Fruit fly (Drosophila melanogaster): Measurements from ENCODE around the gene Spn38F.

The Spn38F gene

DNA sequence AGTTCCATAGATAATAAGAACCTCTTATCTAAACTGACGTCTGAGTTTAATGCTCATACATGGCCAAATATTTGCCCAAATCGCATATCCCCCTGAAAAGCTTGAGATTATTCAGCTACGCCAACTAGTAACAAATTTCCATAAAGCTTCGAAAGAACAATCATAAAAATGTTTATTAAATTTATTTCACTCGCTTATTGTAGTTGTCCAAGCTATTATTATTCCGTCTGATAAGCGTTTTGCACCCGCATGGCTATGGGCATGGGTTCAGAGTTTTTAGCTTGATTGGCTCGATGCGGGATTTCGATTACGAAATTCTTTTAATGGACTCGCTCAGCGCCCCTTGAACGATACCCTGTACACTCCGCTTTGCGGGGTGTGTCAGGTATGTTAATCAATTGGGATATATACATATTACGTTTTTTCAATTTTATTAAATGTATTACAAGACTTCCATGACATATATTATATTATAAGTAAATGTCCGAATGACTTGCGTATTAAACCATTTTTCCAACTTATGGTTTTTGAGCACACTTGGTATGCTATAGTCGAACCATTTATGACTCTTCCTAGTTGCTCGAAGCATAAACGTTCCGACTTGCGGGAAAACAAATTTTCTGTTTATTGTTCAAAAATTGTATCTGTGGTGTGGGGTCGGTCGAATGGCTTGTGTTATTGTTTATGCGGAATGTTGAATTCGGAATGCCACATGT, 32.0 kb downstream of the Spn38F start:
- TF ChIP-seq Myc (optimal IDR thresholded peaks at IDR 0.05) (no peak), psq (optimal IDR thresholded peaks at IDR 0.05) (no peak), Sin3A (optimal IDR thresholded peaks at IDR 0.05) (no peak), ttk (optimal IDR thresholded peaks at IDR 0.05) (no peak), h (optimal IDR thresholded peaks at IDR 0.05) (no peak), insv (optimal IDR thresholded peaks at IDR 0.05) (no peak)

DNA sequence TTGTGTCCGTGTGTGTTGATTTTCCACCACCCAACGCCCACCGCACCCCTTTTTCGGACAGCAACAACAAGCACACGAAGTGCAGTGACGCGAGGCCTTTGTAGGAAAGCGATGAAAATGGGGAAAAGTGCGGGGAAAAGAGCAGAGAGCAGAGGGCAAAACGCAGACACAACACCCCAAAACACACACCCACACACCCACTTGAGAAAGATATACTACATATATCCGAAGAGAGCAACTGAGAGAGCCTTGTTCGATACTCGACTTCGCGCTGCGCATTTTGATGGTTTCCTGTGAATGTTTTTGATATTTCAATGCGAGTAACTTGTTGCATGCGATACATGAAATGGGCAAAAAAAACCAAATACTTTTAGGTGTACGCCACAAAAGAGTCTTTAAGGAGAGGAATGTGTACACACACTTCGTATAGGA, 34.0 kb downstream of the Spn38F start:
- TF ChIP-seq psq (optimal IDR thresholded peaks at IDR 0.05) (no peak), ttk (optimal IDR thresholded peaks at IDR 0.05) (no peak), h (optimal IDR thresholded peaks at IDR 0.05) (no peak), Sin3A (optimal IDR thresholded peaks at IDR 0.05) (no peak), insv (optimal IDR thresholded peaks at IDR 0.05) (no peak), Myc (optimal IDR thresholded peaks at IDR 0.05) (no peak)

DNA sequence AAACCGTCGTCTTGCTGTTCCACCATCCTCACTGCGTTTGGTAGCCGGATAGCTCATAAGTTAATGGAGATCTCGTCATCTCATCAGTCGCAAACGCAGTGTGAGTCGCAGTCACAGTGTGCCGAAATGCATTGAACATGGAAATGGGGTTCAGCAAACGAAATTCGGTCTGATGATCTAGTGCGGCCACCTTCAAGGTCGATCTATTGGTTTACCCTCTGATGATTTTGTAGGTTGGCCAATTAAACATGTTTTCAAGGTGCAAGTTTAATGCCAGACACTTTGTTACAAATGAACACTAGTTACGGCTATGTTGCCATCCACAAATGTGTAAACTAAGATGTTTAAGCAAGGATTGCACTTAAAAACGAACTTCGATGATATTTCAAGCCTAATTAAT, 34.9 kb downstream of the Spn38F start:
- TF ChIP-seq h (optimal IDR thresholded peaks at IDR 0.05) (no peak), Sin3A (optimal IDR thresholded peaks at IDR 0.05) (no peak), psq (optimal IDR thresholded peaks at IDR 0.05) (no peak), insv (optimal IDR thresholded peaks at IDR 0.05) (no peak), ttk (optimal IDR thresholded peaks at IDR 0.05) (no peak), Myc (optimal IDR thresholded peaks at IDR 0.05) (no peak)

DNA sequence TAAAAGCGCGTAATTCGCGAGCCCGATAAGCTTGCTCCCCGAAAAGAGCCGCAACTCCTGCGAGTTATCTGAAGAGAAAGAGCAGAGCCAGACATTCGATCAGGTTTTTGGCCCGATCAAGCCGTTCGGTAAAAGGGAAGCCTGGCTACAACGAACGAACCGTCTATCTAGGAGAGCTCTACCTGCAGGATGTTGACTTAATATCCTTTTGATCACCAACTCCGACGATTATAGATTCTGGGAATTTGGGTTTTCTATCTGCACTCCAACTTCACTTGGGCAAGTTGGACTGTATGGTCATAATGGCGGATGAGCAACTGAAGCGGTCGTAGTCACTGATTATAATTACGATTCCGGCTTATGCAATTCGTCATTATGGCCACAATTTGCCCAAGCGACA, 35.6 kb downstream of the Spn38F start:
- TF ChIP-seq h (optimal IDR thresholded peaks at IDR 0.05): no peak
- no peak for TF ChIP-seq ttk (optimal IDR thresholded peaks at IDR 0.05)
- no peak for TF ChIP-seq insv (optimal IDR thresholded peaks at IDR 0.05)
- TF ChIP-seq Sin3A (optimal IDR thresholded peaks at IDR 0.05): no peak
- TF ChIP-seq psq (optimal IDR thresholded peaks at IDR 0.05): no peak
- no peak for TF ChIP-seq Myc (optimal IDR thresholded peaks at IDR 0.05)

DNA sequence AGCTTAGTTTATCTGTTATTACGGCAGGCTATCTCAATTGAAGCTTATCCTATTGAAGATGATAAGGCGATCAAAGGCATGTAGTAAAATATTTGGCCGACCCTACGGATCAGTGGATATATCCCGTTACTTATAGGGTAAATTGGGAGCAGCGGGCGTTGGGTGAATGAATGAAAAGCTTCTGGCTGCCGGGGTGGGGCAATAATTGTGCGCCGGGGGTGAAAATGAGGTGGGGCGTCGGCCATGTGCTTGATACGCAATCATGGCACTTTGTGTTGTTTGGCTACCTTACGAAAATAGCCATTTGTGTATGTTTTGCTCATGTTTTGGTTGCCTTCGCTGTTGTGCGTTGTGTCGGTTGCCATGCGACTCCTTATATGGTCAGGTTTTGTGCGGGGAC, 36.0 kb downstream of the Spn38F start:
- no peak for TF ChIP-seq Myc (optimal IDR thresholded peaks at IDR 0.05)
- no peak for TF ChIP-seq insv (optimal IDR thresholded peaks at IDR 0.05)
- TF ChIP-seq psq (optimal IDR thresholded peaks at IDR 0.05): no peak
- no peak for TF ChIP-seq h (optimal IDR thresholded peaks at IDR 0.05)
- no peak for TF ChIP-seq ttk (optimal IDR thresholded peaks at IDR 0.05)
- no peak for TF ChIP-seq Sin3A (optimal IDR thresholded peaks at IDR 0.05)

DNA sequence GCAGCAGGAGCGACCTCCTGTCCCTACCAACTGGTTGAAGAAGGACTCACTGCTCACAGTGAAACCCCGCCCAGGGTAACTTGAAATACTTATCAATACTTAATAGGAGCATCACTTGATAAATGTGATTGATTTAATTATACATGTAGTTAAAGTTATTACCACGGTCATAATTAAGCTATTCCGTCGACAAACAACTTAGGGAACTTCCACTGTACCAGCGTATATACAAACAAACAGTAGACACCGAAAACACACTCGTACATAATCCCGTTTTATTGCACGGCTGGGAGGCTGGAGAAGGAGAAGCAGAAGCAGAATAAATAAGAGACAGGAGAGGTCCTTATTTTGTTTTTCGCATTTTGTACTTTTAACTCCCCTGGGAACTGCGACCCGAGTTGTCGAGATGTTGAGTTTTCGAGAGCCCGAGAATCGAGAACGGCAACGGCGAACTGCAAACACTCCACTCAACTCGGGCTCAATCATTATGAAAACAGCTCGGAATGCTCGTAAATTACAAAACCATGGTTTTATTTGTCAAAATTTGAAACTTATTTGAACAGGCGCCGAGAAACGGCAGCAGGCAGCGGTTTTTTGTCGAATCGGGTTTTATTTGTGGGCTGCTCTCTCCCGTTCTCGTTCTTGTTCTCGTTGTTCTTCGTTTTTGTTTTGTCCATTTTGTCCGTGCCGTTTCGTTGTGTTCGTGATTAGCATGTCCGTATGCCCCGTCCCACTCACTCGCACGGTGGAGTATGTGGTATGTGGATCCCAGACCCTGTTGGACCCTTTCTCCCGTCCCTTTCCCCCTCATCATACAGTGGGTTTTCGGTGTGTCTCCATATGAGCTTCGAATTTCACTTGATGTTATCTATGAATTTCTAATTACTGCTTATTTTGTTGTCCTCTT, 37.5 kb downstream of the Spn38F start:
- peak; percentile 42 for TF ChIP-seq psq (optimal IDR thresholded peaks at IDR 0.05)
- TF ChIP-seq Myc (optimal IDR thresholded peaks at IDR 0.05): no peak

DNA sequence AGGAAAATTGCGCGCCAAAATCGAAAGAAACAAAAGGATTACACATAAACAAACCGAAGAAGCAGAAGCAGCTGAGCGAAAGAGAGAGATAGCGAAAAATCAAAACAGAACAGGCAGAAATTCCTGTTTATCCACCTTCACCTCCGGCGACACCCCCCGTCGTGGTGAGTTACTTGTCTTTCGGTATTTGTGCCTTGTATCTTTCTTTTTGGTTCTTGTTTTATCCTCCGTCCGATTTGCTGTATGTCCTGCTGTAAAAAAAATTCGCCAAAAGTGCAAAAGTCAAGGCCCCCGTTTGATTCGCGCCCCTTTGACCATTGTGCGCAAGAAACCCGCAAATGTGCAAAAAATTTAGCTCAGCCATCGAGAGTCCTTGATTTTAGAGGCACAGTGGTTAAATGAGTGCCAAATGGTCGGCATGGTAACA, 39.4 kb downstream of the Spn38F start:
- no peak for TF ChIP-seq Myc (optimal IDR thresholded peaks at IDR 0.05)
- no peak for TF ChIP-seq h (optimal IDR thresholded peaks at IDR 0.05)
- TF ChIP-seq ttk (optimal IDR thresholded peaks at IDR 0.05): no peak
- no peak for TF ChIP-seq psq (optimal IDR thresholded peaks at IDR 0.05)
- TF ChIP-seq Sin3A (optimal IDR thresholded peaks at IDR 0.05): no peak

DNA sequence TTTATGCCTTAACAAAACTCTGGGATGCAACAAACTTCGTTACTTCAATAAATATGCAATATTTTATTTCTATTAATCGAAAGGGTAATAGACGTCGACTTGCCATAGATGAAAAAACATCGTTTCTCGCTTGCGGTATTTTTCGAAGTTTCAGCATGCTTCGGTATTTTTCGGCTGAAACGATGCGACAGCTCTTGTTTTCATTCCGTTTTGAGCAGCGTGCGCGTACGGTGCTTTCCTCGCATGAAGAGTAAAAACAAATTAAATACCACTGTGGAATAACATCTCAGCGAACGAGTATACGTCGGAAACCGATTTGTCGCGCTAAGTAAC, 40.3 kb downstream of the Spn38F start, which contains the start of gene CG9328:
CG9328 (plus strand) TSS at position 201 of the 333 bp plus-strand sequence.
- TF ChIP-seq Myc (optimal IDR thresholded peaks at IDR 0.05): no peak
- TF ChIP-seq h (optimal IDR thresholded peaks at IDR 0.05): no peak
- TF ChIP-seq Sin3A (optimal IDR thresholded peaks at IDR 0.05): no peak
- TF ChIP-seq psq (optimal IDR thresholded peaks at IDR 0.05): no peak
- no peak for TF ChIP-seq ttk (optimal IDR thresholded peaks at IDR 0.05)
- no peak for TF ChIP-seq insv (optimal IDR thresholded peaks at IDR 0.05)

DNA sequence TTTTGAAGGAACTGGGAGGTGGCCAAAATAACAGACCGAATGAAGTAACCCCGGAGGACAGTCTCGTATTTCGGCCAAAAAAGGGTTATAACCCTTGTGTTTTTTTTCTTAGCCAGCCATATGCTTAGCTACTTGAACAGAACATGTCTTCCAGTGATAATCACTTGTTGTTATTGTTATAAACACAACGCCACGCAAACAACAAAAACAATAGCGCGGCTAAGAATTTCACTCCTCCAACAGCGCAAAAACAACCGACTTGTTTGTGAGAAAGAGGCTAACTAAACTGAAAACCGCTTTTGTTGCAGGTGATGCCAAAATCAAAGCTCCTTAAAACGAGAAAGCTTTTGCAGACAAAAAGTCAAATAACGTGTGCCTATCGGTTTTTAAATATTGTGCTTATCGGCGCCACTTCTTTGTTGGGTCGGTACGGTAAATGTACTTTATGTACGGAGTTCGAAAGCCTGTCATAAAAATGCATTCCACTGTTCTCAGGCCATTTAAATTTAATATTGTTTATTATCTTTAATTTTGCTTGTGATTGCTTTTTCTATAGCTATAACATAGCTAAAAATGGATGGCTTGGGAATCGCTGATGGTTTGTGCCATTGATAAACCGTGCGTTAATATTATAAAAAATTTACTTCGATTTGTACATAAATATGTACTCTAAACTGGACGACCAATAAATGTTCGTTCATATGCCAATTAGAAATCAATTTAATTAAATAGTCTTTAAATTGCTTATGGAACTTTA, 40.8 kb downstream of the Spn38F start, which contains the start of gene vari:
vari (minus strand) TSS at position 285 of the 757 bp plus-strand sequence.
- TF ChIP-seq psq (optimal IDR thresholded peaks at IDR 0.05) (no peak), Sin3A (optimal IDR thresholded peaks at IDR 0.05) (no peak), h (optimal IDR thresholded peaks at IDR 0.05) (no peak), ttk (optimal IDR thresholded peaks at IDR 0.05) (no peak), insv (optimal IDR thresholded peaks at IDR 0.05) (no peak), Myc (optimal IDR thresholded peaks at IDR 0.05) (no peak)

DNA sequence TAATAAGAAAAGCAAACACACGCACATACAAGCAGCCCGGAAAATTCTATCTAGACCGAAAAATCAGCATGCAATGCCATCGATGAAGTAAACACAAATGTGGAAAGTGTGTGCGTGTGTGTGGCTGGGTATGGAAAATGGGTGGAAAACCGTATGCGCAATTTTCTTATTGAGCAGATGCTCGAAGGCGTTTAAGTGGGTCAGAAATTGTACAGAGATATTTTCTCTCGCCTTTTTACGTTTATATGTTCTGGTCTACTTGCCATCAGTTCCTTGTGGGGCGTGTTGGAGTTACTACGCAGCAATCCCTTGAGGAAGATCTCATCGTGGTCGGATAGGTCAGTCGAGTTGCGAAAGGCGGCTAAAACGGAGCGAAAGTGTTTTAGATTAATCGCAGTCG, 42.0 kb downstream of the Spn38F start:
- no peak for TF ChIP-seq insv (optimal IDR thresholded peaks at IDR 0.05)
- no peak for TF ChIP-seq Sin3A (optimal IDR thresholded peaks at IDR 0.05)
- TF ChIP-seq h (optimal IDR thresholded peaks at IDR 0.05): no peak
- no peak for TF ChIP-seq ttk (optimal IDR thresholded peaks at IDR 0.05)
- no peak for TF ChIP-seq psq (optimal IDR thresholded peaks at IDR 0.05)
- no peak for TF ChIP-seq Myc (optimal IDR thresholded peaks at IDR 0.05)

DNA sequence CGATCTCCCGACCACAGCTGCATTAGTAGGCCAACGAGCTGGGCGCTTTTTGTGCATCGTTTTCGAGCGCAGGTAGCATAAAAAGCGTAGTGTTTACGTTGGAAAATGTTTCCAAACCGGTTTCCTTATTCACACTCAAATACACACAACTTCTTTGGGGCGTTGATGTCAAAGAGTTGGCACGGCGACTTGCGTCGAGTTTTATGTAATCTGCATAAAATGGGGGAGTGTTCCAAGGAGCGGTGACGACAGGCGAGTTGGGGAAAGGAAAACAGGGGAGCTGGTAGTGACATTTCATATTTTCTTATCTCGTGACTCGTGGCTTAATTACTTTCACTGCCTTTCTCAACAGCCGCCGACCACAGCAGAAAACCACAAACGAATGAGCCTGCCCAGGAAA, 43.1 kb downstream of the Spn38F start:
- no peak for TF ChIP-seq Sin3A (optimal IDR thresholded peaks at IDR 0.05)
- no peak for TF ChIP-seq insv (optimal IDR thresholded peaks at IDR 0.05)
- TF ChIP-seq psq (optimal IDR thresholded peaks at IDR 0.05): no peak
- no peak for TF ChIP-seq ttk (optimal IDR thresholded peaks at IDR 0.05)

DNA sequence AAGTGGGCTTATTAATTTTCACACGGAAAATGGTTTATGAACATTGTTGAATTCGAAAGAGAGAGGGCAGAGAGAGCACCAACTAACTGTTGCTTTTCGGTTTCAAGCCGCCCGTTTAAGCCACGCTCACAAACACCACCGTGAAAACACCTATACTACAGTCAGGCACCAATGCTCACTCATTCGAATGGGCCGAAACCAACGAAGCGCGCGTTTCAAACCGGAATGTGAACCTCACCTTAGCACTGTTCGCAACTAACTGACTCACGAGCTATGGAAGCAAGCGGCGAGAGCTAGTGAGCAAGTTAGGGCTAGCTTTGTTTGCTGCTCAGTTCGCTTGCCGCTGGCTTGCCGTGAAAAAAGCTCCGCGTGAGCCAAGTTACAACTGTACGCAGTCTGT, 43.9 kb downstream of the Spn38F start:
- TF ChIP-seq insv (optimal IDR thresholded peaks at IDR 0.05) (no peak), Sin3A (optimal IDR thresholded peaks at IDR 0.05) (no peak), psq (optimal IDR thresholded peaks at IDR 0.05) (no peak), h (optimal IDR thresholded peaks at IDR 0.05) (no peak), Myc (optimal IDR thresholded peaks at IDR 0.05) (no peak), ttk (optimal IDR thresholded peaks at IDR 0.05) (no peak)

All from Kc167 (cell line).